Worm (Caenorhabditis elegans) whole organism, mixed stage, embryonic: ENCODE data around the gene Y79H2A.12.

Source experiments
- lsy-2 ChIP-seq: fragments of 150-350 bp; optimal IDR thresholded peaks from 2 replicates; lab custom pipeline; 2014; ENCODE audit warnings: missing biosample characterization, missing genetic modification characterization
- nhr-28 ChIP-seq: fragments of 150-350 bp; optimal IDR thresholded peaks from 2 replicates; lab custom pipeline; 2014; ENCODE audit warnings: missing biosample characterization, missing genetic modification characterization
- snpc-4 ChIP-seq: fragments of 150-350 bp; optimal IDR thresholded peaks from 2 replicates; lab custom pipeline; 2014; ENCODE audit warnings: missing biosample characterization, missing genetic modification characterization

- TF ChIP-seq lsy-2 (tag; lab: Kevin White, UChicago) (no peak), nhr-28 (no peak), snpc-4 (tag; lab: Kevin White, UChicago) (no peak)
Measured at ce11 chrIII:11995783-11996182, 32.9 kb downstream of the Y79H2A.12 start.
